Fruit fly (Drosophila melanogaster) whole organism, prepupa: ENCODE results near the gene pinta.

ENCODE experiments used
- Blimp-1 ChIP-seq: fragments of 200-800 bp; sonication (Bioruptor generic); optimal IDR thresholded peaks from 3 replicates; lab custom pipeline; 2017; ENCODE audit warnings: missing biosample characterization, missing genetic modification characterization, mild to moderate bottlenecking, moderate library complexity, missing genetic modification reagents
- CG10631 ChIP-seq: fragments of 200-800 bp; sonication (Bioruptor generic); optimal IDR thresholded peaks from 2 replicates; lab custom pipeline; 2016; ENCODE audit warnings: missing biosample characterization, missing genetic modification characterization
- CG10669 ChIP-seq: fragments of 200-800 bp; sonication (Bioruptor generic); optimal IDR thresholded peaks from 3 replicates; lab custom pipeline; 2018; ENCODE audit warnings: missing biosample characterization, mild to moderate bottlenecking, missing genetic modification characterization, moderate library complexity
- CG11294 ChIP-seq: fragments of 200-800 bp; sonication (Bioruptor generic); IDR thresholded peaks from 2 replicates; pipeline ENCODE4 v1.3.6; 2022; ENCODE audit warnings: missing biosample characterization, missing genetic modification characterization
- CG11762 ChIP-seq: fragments of 200-800 bp; sonication (Bioruptor generic); optimal IDR thresholded peaks from 3 replicates; lab custom pipeline; 2016; ENCODE audit warnings: missing biosample characterization, missing genetic modification characterization; ENCODE audit not compliant: insufficient read depth
- CG11902 ChIP-seq: fragments of 200-800 bp; sonication (Bioruptor generic); optimal IDR thresholded peaks from 3 replicates; lab custom pipeline; 2016; ENCODE audit warnings: missing biosample characterization, missing genetic modification characterization
- CG15336 ChIP-seq: fragments of 200-800 bp; sonication (Bioruptor generic); IDR thresholded peaks from 2 replicates; pipeline ENCODE4 v1.3.6; 2022; ENCODE audit warnings: missing biosample characterization, missing genetic modification characterization
- CG1621 ChIP-seq: fragments of 200-800 bp; sonication (Bioruptor generic); optimal IDR thresholded peaks from 3 replicates; lab custom pipeline; 2018; ENCODE audit warnings: missing biosample characterization, mild to moderate bottlenecking, missing genetic modification characterization
- CG16779 ChIP-seq: fragments of 200-800 bp; sonication (Bioruptor generic); optimal IDR thresholded peaks from 3 replicates; lab custom pipeline; 2017; ENCODE audit warnings: missing biosample characterization, mild to moderate bottlenecking, missing genetic modification characterization
- CG31627 ChIP-seq: fragments of 200-800 bp; sonication (Bioruptor generic); optimal IDR thresholded peaks from 3 replicates; lab custom pipeline; 2016; ENCODE audit warnings: missing biosample characterization, missing genetic modification characterization
- CG32006 ChIP-seq: fragments of 200-800 bp; sonication (Bioruptor generic); optimal IDR thresholded peaks from 3 replicates; lab custom pipeline; 2017; ENCODE audit warnings: missing biosample characterization, mild to moderate bottlenecking, missing genetic modification characterization
- CG34406 ChIP-seq: fragments of 200-800 bp; sonication (Bioruptor generic); optimal IDR thresholded peaks from 3 replicates; lab custom pipeline; 2016; ENCODE audit warnings: missing biosample characterization, missing genetic modification characterization
- CG3919 ChIP-seq: fragments of 200-800 bp; sonication (Bioruptor generic); optimal IDR thresholded peaks from 3 replicates; lab custom pipeline; 2016; ENCODE audit warnings: missing biosample characterization, missing genetic modification characterization
- CG6163 ChIP-seq: fragments of 200-800 bp; sonication (Bioruptor generic); IDR thresholded peaks from 3 replicates; pipeline ENCODE4 v1.3.6; 2022; ENCODE audit warnings: missing biosample characterization, missing genetic modification characterization
- CG6276 ChIP-seq: fragments of 200-800 bp; sonication (Bioruptor generic); optimal IDR thresholded peaks from 2 replicates; lab custom pipeline; 2017; ENCODE audit warnings: missing biosample characterization, mild to moderate bottlenecking, missing genetic modification characterization
- CG6792 ChIP-seq: fragments of 200-800 bp; sonication (Bioruptor generic); optimal IDR thresholded peaks from 3 replicates; lab custom pipeline; 2016; ENCODE audit warnings: missing biosample characterization, missing genetic modification characterization
- CG6808 ChIP-seq: fragments of 200-800 bp; sonication (Bioruptor generic); optimal IDR thresholded peaks from 3 replicates; lab custom pipeline; 2017; ENCODE audit warnings: missing biosample characterization, missing genetic modification characterization, mild to moderate bottlenecking, moderate library complexity, missing genetic modification reagents
- CG7368 ChIP-seq: fragments of 200-800 bp; sonication (Bioruptor generic); optimal IDR thresholded peaks from 3 replicates; lab custom pipeline; 2016; ENCODE audit warnings: missing biosample characterization, missing genetic modification characterization
- CG8119 ChIP-seq: fragments of 200-800 bp; sonication (Bioruptor generic); IDR thresholded peaks from 3 replicates; pipeline ENCODE4 v1.3.6; 2022; ENCODE audit warnings: missing biosample characterization, missing genetic modification characterization
- CG8319 ChIP-seq: fragments of 200-800 bp; sonication (Bioruptor generic); optimal IDR thresholded peaks from 3 replicates; lab custom pipeline; 2016; ENCODE audit warnings: missing biosample characterization, missing genetic modification characterization
- CG8632 ChIP-seq: fragments of 200-800 bp; sonication (Bioruptor generic); optimal IDR thresholded peaks from 3 replicates; lab custom pipeline; 2016; ENCODE audit warnings: missing biosample characterization, missing genetic modification characterization
- Eip75B ChIP-seq: fragments of 200-800 bp; sonication (Bioruptor generic); optimal IDR thresholded peaks from 3 replicates; lab custom pipeline; 2016; ENCODE audit warnings: missing biosample characterization, missing genetic modification characterization
- Eip78C ChIP-seq: fragments of 200-800 bp; sonication (Bioruptor generic); peaks from one replicate; lab custom pipeline; 2016; ENCODE audit warnings: missing biosample characterization, missing genetic modification characterization
- Eip93F ChIP-seq: fragments of 200-800 bp; sonication (Bioruptor generic); optimal IDR thresholded peaks from 2 replicates; lab custom pipeline; 2016; ENCODE audit warnings: missing biosample characterization, mild to moderate bottlenecking, missing genetic modification characterization
- Ets21C ChIP-seq: fragments of 200-800 bp; sonication (Bioruptor generic); optimal IDR thresholded peaks from 3 replicates; lab custom pipeline; 2016; ENCODE audit warnings: missing biosample characterization, missing genetic modification characterization
- Gug ChIP-seq: fragments of 200-800 bp; sonication (Bioruptor generic); IDR thresholded peaks from 2 replicates; pipeline ENCODE4 v1.3.6; 2022; ENCODE audit warnings: missing biosample characterization, missing genetic modification characterization
- Hr38 ChIP-seq: sonication (Bioruptor generic); optimal IDR thresholded peaks from 2 replicates; lab custom pipeline; 2016; ENCODE audit warnings: missing biosample characterization, missing genetic modification characterization
- Hr4 ChIP-seq: fragments of 200-800 bp; sonication (Bioruptor generic); optimal IDR thresholded peaks from 3 replicates; lab custom pipeline; 2016; ENCODE audit warnings: missing biosample characterization, missing genetic modification characterization
- Lpt ChIP-seq: fragments of 200-800 bp; sonication (Bioruptor generic); optimal IDR thresholded peaks from 3 replicates; lab custom pipeline; 2016; ENCODE audit warnings: missing biosample characterization, missing genetic modification characterization
- OdsH ChIP-seq: fragments of 200-800 bp; sonication (Bioruptor generic); optimal IDR thresholded peaks from 3 replicates; lab custom pipeline; 2016; ENCODE audit warnings: missing biosample characterization, missing genetic modification characterization
- Sox102F ChIP-seq: fragments of 200-800 bp; sonication (Bioruptor generic); optimal IDR thresholded peaks from 2 replicates; lab custom pipeline; 2016; ENCODE audit warnings: missing biosample characterization, mild to moderate bottlenecking, missing genetic modification characterization
- Sox14 ChIP-seq: fragments of 200-800 bp; sonication (Bioruptor generic); optimal IDR thresholded peaks from 3 replicates; lab custom pipeline; 2016; ENCODE audit warnings: missing biosample characterization, missing genetic modification characterization
- Sox15 ChIP-seq: fragments of 200-800 bp; sonication (Bioruptor generic); optimal IDR thresholded peaks from 3 replicates; lab custom pipeline; 2016; ENCODE audit warnings: missing biosample characterization, missing genetic modification characterization
- achi ChIP-seq: fragments of 200-800 bp; sonication (Bioruptor generic); optimal IDR thresholded peaks from 3 replicates; lab custom pipeline; 2016; ENCODE audit warnings: missing biosample characterization, missing genetic modification characterization
- acj6 ChIP-seq: fragments of 200-800 bp; sonication (Bioruptor generic); optimal IDR thresholded peaks from 3 replicates; lab custom pipeline; 2016; ENCODE audit warnings: missing biosample characterization, missing genetic modification characterization
- cyc ChIP-seq: fragments of 200-800 bp; sonication (Bioruptor generic); optimal IDR thresholded peaks from 3 replicates; lab custom pipeline; 2016; ENCODE audit warnings: missing biosample characterization, missing genetic modification characterization
- dac ChIP-seq: fragments of 200-800 bp; sonication (Bioruptor generic); optimal IDR thresholded peaks from 2 replicates; lab custom pipeline; 2017; ENCODE audit warnings: missing biosample characterization, mild to moderate bottlenecking, missing genetic modification characterization
- dsx ChIP-seq: fragments of 200-800 bp; optimal IDR thresholded peaks from 3 replicates; lab custom pipeline; 2019; ENCODE audit warnings: missing biosample characterization, mild to moderate bottlenecking, missing genetic modification characterization, moderate library complexity; ENCODE audit not compliant: poor library complexity, severe bottlenecking
- eg ChIP-seq: fragments of 200-800 bp; sonication (Bioruptor generic); IDR thresholded peaks from 3 replicates; pipeline ENCODE4 v1.3.6; 2022; ENCODE audit warnings: missing biosample characterization, missing genetic modification characterization
- fd59A ChIP-seq: fragments of 200-800 bp; sonication (Bioruptor generic); optimal IDR thresholded peaks from 2 replicates; lab custom pipeline; 2017; ENCODE audit warnings: missing biosample characterization, mild to moderate bottlenecking, missing genetic modification characterization, missing genetic modification reagents
- fd85E ChIP-seq: fragments of 200-800 bp; sonication (Bioruptor generic); optimal IDR thresholded peaks from 3 replicates; lab custom pipeline; 2016; ENCODE audit warnings: missing biosample characterization, missing genetic modification characterization
- fkh ChIP-seq: fragments of 200-800 bp; sonication (Bioruptor generic); optimal IDR thresholded peaks from 3 replicates; lab custom pipeline; 2017; ENCODE audit warnings: missing biosample characterization, mild to moderate bottlenecking, missing genetic modification characterization, moderate library complexity
- lz ChIP-seq: fragments of 200-800 bp; sonication (Bioruptor generic); optimal IDR thresholded peaks from 3 replicates; lab custom pipeline; 2016; ENCODE audit warnings: missing biosample characterization, missing genetic modification characterization
- net ChIP-seq: fragments of 200-800 bp; sonication (Bioruptor generic); optimal IDR thresholded peaks from 3 replicates; lab custom pipeline; 2016; ENCODE audit warnings: missing biosample characterization, missing genetic modification characterization
- pdm3 ChIP-seq: fragments of 200-800 bp; sonication (Bioruptor generic); optimal IDR thresholded peaks from 3 replicates; lab custom pipeline; 2016; ENCODE audit warnings: missing biosample characterization, missing genetic modification characterization
- salr ChIP-seq, 2 experiments: fragments of 200-800 bp; sonication (Bioruptor generic); optimal IDR thresholded peaks; 3 replicates each; lab custom pipeline; 2016 to 2018; ENCODE audit warnings: missing biosample characterization in 2 of 2, missing genetic modification characterization in 2 of 2, mild to moderate bottlenecking in 1 of 2
- spab ChIP-seq: fragments of 200-800 bp; sonication (Bioruptor generic); optimal IDR thresholded peaks from 2 replicates; lab custom pipeline; 2017; ENCODE audit warnings: missing biosample characterization, mild to moderate bottlenecking, missing genetic modification characterization, missing genetic modification reagents
- svp ChIP-seq: fragments of 200-800 bp; sonication (Bioruptor generic); peaks from one replicate; lab custom pipeline; 2016; ENCODE audit warnings: missing biosample characterization, missing genetic modification characterization
- topi ChIP-seq: fragments of 200-800 bp; sonication (Bioruptor generic); optimal IDR thresholded peaks from 3 replicates; lab custom pipeline; 2016; ENCODE audit warnings: missing biosample characterization, missing genetic modification characterization
- vri ChIP-seq: fragments of 200-800 bp; sonication (Bioruptor generic); optimal IDR thresholded peaks from 3 replicates; lab custom pipeline; 2016; ENCODE audit warnings: missing biosample characterization, mild to moderate bottlenecking, missing genetic modification characterization

Gene pinta

DNA sequence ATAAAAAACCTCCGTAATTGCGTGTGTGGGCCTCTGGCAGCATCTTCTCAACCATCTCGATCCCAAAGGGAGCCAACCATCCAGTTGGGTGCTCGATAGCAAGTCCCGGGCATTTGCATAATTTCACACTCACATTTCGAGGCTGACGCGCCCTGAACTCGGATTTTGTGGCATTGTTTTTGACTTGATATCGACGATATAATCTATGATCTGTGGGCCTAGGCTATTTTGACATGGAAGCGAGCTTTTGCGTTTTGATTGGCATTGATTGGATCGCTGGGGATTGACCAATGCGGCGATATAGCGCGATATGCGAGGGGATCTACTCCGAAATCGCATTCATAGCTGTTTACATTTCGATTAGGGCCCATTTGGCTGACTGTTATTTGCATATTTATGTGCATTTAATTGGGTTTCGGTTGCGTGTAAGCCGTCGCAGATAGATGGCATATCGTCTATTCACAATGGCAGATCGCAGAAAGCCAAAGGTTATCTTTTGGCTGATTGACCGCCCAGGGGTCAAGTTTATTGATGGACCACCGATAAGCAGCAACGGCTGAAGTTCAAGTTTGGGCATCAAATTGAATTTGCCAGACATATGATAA is 7.6 kb upstream of the pinta start:
- TF ChIP-seq svp (GFP tag; lab: Kevin White, UChicago): peak; percentile 65
- TF ChIP-seq OdsH: no peak

DNA sequence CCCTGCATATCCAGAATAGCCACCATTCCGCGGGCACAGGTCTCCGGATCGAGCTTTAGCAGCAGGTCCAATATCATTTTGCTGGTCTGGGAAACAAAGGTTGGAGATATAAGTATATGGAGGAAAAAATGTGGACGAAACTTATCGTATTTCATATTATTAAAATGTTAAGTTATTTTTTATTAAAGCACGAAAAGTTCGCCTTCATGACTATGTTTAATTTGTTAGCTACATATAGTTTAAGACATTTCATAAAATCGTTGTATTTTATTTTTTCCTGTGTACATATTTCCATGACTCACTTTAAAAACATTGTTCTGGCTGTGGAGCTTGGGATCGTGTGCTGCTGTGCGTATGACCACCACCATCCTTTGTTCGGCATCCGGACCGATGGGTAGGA is 733 bp downstream of the pinta start:
- TF ChIP-seq CG32006 (GFP tag; lab: Kevin White, UChicago) (no peak), Eip93F (GFP tag; lab: Kevin White, UChicago) (peak; percentile 42), CG11902 (GFP tag; lab: Kevin White, UChicago) (peak; percentile 14), Sox14 (GFP tag; lab: Kevin White, UChicago) (peak; percentile 66), svp (GFP tag; lab: Kevin White, UChicago) (peak; percentile 88), fd85E (no peak), spab (GFP tag; lab: Kevin White, UChicago) (no peak), Eip78C (peak; percentile 92), CG8119 (0 out of 3 replicates have a peak, but pooled peaks have one; percentile 30), CG3919 (GFP tag; lab: Kevin White, UChicago) (peak; percentile 53), Gug (GFP tag; lab: Robert Waterston, UW) (no peak), CG6163 (GFP tag; lab: Robert Waterston, UW) (peak; percentile 73), Ets21C (GFP tag; lab: Kevin White, UChicago) (no peak), dsx (peak; percentile 38), topi (GFP tag; lab: Kevin White, UChicago) (peak; percentile 77), Sox102F (GFP tag; lab: Kevin White, UChicago) (peak; percentile 67), Blimp-1 (GFP tag; lab: Kevin White, UChicago) (no peak), CG8319 (GFP tag; lab: Kevin White, UChicago) (no peak), salr (GFP tag; optimal IDR thresholded peaks at IDR 0.05; lab: Kevin White, UChicago) (peak in 1 of 2 experiments; percentile 14), net (GFP tag; lab: Kevin White, UChicago) (peak; percentile 34), CG15336 (GFP tag; lab: Robert Waterston, UW) (peak; percentile 35; the same call in 1 of the 2 replicates), CG11762 (GFP tag; lab: Kevin White, UChicago) (no peak), CG6808 (GFP tag; lab: Kevin White, UChicago) (peak; percentile 38), CG6792 (GFP tag; lab: Kevin White, UChicago) (peak; percentile 56), CG10631 (GFP tag; lab: Kevin White, UChicago) (peak; percentile 52), dac (GFP tag; lab: Kevin White, UChicago) (no peak), CG34406 (peak; percentile 66), cyc (GFP tag; lab: Kevin White, UChicago) (peak; percentile 59), CG10669 (GFP tag; lab: Kevin White, UChicago) (peak; percentile 45), CG31627 (GFP tag; lab: Kevin White, UChicago) (peak; percentile 61), OdsH (peak; percentile 59), CG1621 (tag; lab: Kevin White, UChicago) (peak; percentile 1), CG7368 (GFP tag; lab: Kevin White, UChicago) (peak; percentile 10), Hr4 (GFP tag; lab: Kevin White, UChicago) (no peak), CG16779 (tag; lab: Kevin White, UChicago) (no peak), CG6276 (no peak), lz (GFP tag; lab: Kevin White, UChicago) (peak; percentile 60), Sox15 (GFP tag; lab: Kevin White, UChicago) (no peak), acj6 (peak; percentile 60), CG8632 (peak; percentile 63), Eip75B (peak; percentile 51), fkh (GFP tag; lab: Kevin White, UChicago) (no peak), fd59A (no peak), vri (GFP tag; lab: Kevin White, UChicago) (no peak), Lpt (no peak), pdm3 (peak; percentile 53), CG11294 (GFP tag; lab: Robert Waterston, UW) (no peak), eg (GFP tag; lab: Robert Waterston, UW) (peak; percentile 48; the same call in 1 of the 3 replicates), achi (GFP tag; lab: Kevin White, UChicago) (peak; percentile 37), Hr38 (GFP tag; lab: Kevin White, UChicago) (no peak)
